Worm (Caenorhabditis elegans) whole organism, L2 larva: Measurements from ENCODE around the gene sut-1.

Experiments used
- ceh-82 ChIP-seq: fragments of 150-350 bp; optimal IDR thresholded peaks from 2 replicates; lab custom pipeline; 2014; ENCODE audit warnings: missing biosample characterization, missing genetic modification characterization
- lin-11 ChIP-seq: fragments of 150-350 bp; sonication (generic microtip); optimal IDR thresholded peaks from 2 replicates; lab custom pipeline; 2014; ENCODE audit warnings: missing biosample characterization, missing genetic modification characterization, inconsistent platforms, mixed read lengths
- lin-13 ChIP-seq: fragments of 150-350 bp; optimal IDR thresholded peaks from 2 replicates; lab custom pipeline; 2014; ENCODE audit warnings: missing biosample characterization, missing genetic modification reagents, missing genetic modification characterization
- lsy-2 ChIP-seq, 2 experiments: fragments of 150-350 bp in 1 of 2; sonication (generic microtip) in 1 of 2; optimal IDR thresholded peaks; 2 replicates each; lab custom pipeline; 2014 to 2017; ENCODE audit warnings: missing biosample characterization in 2 of 2, missing genetic modification characterization in 2 of 2
- nhr-11 ChIP-seq: fragments of 150-350 bp; optimal IDR thresholded peaks from 2 replicates; lab custom pipeline; 2014; ENCODE audit warnings: missing biosample characterization, missing genetic modification characterization
- nhr-12 ChIP-seq: fragments of 150-350 bp; optimal IDR thresholded peaks from 2 replicates; lab custom pipeline; 2014; ENCODE audit warnings: missing biosample characterization, missing genetic modification characterization
- nhr-21 ChIP-seq: fragments of 150-350 bp; optimal IDR thresholded peaks from 2 replicates; lab custom pipeline; 2014; ENCODE audit warnings: missing biosample characterization, missing genetic modification characterization
- nhr-23 ChIP-seq: fragments of 150-350 bp; optimal IDR thresholded peaks from 2 replicates; lab custom pipeline; 2014; ENCODE audit warnings: missing biosample characterization, missing genetic modification reagents, missing genetic modification characterization
- nhr-237 ChIP-seq: fragments of 150-350 bp; optimal IDR thresholded peaks from 2 replicates; lab custom pipeline; 2014; ENCODE audit warnings: missing biosample characterization, missing genetic modification characterization
- snpc-4 ChIP-seq: fragments of 150-350 bp; optimal IDR thresholded peaks from 2 replicates; lab custom pipeline; 2014; ENCODE audit warnings: missing biosample characterization, missing genetic modification characterization
- unc-62 ChIP-seq: fragments of 150-350 bp; optimal IDR thresholded peaks from 2 replicates; lab custom pipeline; 2014; ENCODE audit warnings: missing biosample characterization, missing genetic modification reagents, missing genetic modification characterization

- no peak for TF ChIP-seq nhr-237
- no peak for TF ChIP-seq lsy-2 (tag; optimal IDR thresholded peaks at IDR 0.05; lab: Kevin White, UChicago)
- TF ChIP-seq unc-62 (GFP tag; lab: Kevin White, UChicago) = no peak
- TF ChIP-seq nhr-12 (tag; lab: Kevin White, UChicago) = no peak
- TF ChIP-seq lin-11 (tag; lab: Kevin White, UChicago) = no peak
- TF ChIP-seq lin-13 (GFP tag; lab: Kevin White, UChicago) = no peak
- no peak for TF ChIP-seq nhr-21 (tag; lab: Kevin White, UChicago)
- TF ChIP-seq nhr-23 = no peak
- no peak for TF ChIP-seq snpc-4 (tag; lab: Kevin White, UChicago)
- no peak for TF ChIP-seq ceh-82 (tag; lab: Kevin White, UChicago)
- TF ChIP-seq nhr-11 (tag; lab: Kevin White, UChicago) = no peak
Measured at ce11 chrII:1124757-1125156, 1.7 kb upstream of the sut-1 start.
